Worm (Caenorhabditis elegans) whole organism, late embryonic: ENCODE results near the gene tyra-3.

Experiments
- ceh-24 ChIP-seq: sonication (generic microtip); optimal IDR thresholded peaks from 2 replicates; lab custom pipeline; 2016; ENCODE audit warnings: mild to moderate bottlenecking, missing genetic modification characterization, missing compliant biosample characterization
- dmd-4 ChIP-seq: sonication (generic microtip); optimal IDR thresholded peaks from 2 replicates; lab custom pipeline; 2016; ENCODE audit warnings: borderline replicate concordance, missing genetic modification characterization, missing compliant biosample characterization

- no peak for TF ChIP-seq ceh-24
- TF ChIP-seq dmd-4 (tag; lab: Kevin White, UChicago) = no peak
These were observed 34.3 kb downstream of the tyra-3 start for ce11 chrX:4982009-4982625.
